Worm (Caenorhabditis elegans) whole organism, young adult: ENCODE results near the gene K09C4.4.
A peak's percentile ranks its signal among the peaks of the same experiment; 100 is the strongest.

Experiments
- F37B4.10 ChIP-seq: fragments of 200-800 bp; sonication (Bioruptor generic); IDR thresholded peaks from 2 replicates; pipeline ENCODE4 v1.3.6; 2022; ENCODE audit warnings: missing genetic modification characterization, missing compliant biosample characterization
- Y53G8AR.9 ChIP-seq: fragments of 200-800 bp; sonication (Bioruptor generic); conservative IDR thresholded peaks from 2 replicates; pipeline ENCODE4 v1.3.6; 2022; ENCODE audit warnings: missing genetic modification reagents, missing genetic modification characterization, missing compliant biosample characterization
- aptf-2 ChIP-seq: fragments of 200-800 bp; sonication (Bioruptor generic); conservative IDR thresholded peaks from 2 replicates; pipeline ENCODE4 v1.3.6; 2022; ENCODE audit warnings: missing genetic modification reagents, missing genetic modification characterization, missing compliant biosample characterization
- athp-1 ChIP-seq: sonication (generic microtip); optimal IDR thresholded peaks from 2 replicates; lab custom pipeline; 2017; ENCODE audit warnings: mild to moderate bottlenecking, missing genetic modification characterization, missing compliant biosample characterization
- ceh-79 ChIP-seq: sonication (generic microtip); optimal IDR thresholded peaks from 2 replicates; lab custom pipeline; 2017; ENCODE audit warnings: mild to moderate bottlenecking, missing genetic modification characterization, missing compliant biosample characterization
- dox-1 ChIP-seq: fragments of 200-800 bp; sonication (Bioruptor generic); IDR thresholded peaks from 2 replicates; pipeline ENCODE4 v1.3.6; 2022; ENCODE audit warnings: missing genetic modification reagents, missing genetic modification characterization, missing compliant biosample characterization
- gei-17 ChIP-seq: fragments of 200-800 bp; sonication (Bioruptor generic); optimal IDR thresholded peaks from 2 replicates; lab custom pipeline; 2018; ENCODE audit warnings: mild to moderate bottlenecking, missing genetic modification characterization, missing compliant biosample characterization
- lin-26 ChIP-seq: fragments of 200-800 bp; sonication (Bioruptor generic); IDR thresholded peaks from 2 replicates; pipeline ENCODE4 v1.3.6; 2022; ENCODE audit warnings: missing genetic modification reagents, missing genetic modification characterization, missing compliant biosample characterization
- nhr-80 ChIP-seq: sonication (generic microtip); optimal IDR thresholded peaks from 2 replicates; lab custom pipeline; 2016; ENCODE audit warnings: missing genetic modification characterization, missing compliant biosample characterization

The K09C4.4 gene

DNA sequence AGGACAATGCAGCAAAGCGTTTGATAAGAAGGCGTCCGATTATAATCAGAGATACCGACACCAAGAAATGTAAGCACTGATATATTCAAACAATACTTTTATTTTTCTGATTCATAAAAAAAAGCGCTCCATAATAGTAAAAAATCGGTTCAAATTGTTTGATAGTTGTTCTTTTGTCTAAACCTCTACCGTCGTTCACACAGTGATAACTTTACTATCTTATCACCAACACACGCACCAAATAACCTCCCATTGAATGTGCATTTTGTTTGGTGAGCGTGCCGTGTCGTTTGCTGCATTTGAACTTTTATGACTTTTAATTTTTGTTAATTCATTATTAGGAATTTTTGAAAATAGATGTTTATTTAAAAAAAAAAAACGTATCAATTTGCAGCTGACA, 44.8 kb downstream of the K09C4.4 start:
- TF ChIP-seq aptf-2 (GFP tag; lab: Robert Waterston, UW) (no peak), gei-17 (no peak), nhr-80 (tag; lab: Kevin White, UChicago) (peak; percentile 78), F37B4.10 (GFP tag; lab: Robert Waterston, UW) (no peak), athp-1 (tag; lab: Kevin White, UChicago) (no peak)
- TF ChIP-seq, all 124 proteins: peak for 1

ce11 chrX:3339882-3340281, 50.6 kb downstream of the K09C4.4 start:
- TF ChIP-seq dox-1 (no peak), Y53G8AR.9 (GFP tag; lab: Robert Waterston, UW) (no peak), ceh-79 (no peak), lin-26 (no peak)
